Worm (Caenorhabditis elegans) whole organism, young adult: ENCODE measurements around the gene C45H4.21.

Source experiments
- attf-3 ChIP-seq: fragments of 200-800 bp; sonication (Bioruptor generic); conservative IDR thresholded peaks from 2 replicates; pipeline ENCODE4 v1.3.6; 2022; ENCODE audit warnings: missing genetic modification reagents, missing genetic modification characterization, missing compliant biosample characterization
- madf-8 ChIP-seq: fragments of 200-800 bp; sonication (Bioruptor generic); conservative IDR thresholded peaks from 2 replicates; pipeline ENCODE4 v1.3.6; 2022; ENCODE audit warnings: missing genetic modification reagents, missing genetic modification characterization, missing compliant biosample characterization
- sdz-38 ChIP-seq: sonication (generic microtip); optimal IDR thresholded peaks from 2 replicates; lab custom pipeline; 2016; ENCODE audit warnings: missing genotype, missing genetic modification characterization, missing compliant biosample characterization

DNA sequence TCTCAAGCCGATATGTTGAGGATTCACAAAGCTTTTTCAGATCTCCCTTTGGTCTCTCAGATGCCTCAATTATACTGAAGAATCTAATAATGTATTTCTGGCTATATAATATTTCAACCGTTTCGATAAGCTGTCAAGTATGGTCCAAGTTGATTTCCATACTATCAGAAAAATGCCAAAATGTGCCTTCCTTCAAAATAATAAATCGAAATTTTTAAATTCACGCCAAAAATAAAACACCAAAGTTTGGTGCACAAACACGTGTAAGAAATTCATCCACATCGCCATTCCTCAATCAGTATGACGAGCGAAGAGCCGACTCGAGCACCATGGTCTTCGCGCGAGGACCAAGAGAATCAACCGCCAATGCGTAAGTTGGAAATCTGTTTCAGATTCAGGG lies 29.8 kb downstream of the C45H4.21 start, which contains the start of gene F22F7.11:
- TF ChIP-seq madf-8 (GFP tag; lab: Robert Waterston, UW), result no peak
- no peak for TF ChIP-seq sdz-38 (tag; lab: Kevin White, UChicago)
- TF ChIP-seq attf-3 (GFP tag; lab: Robert Waterston, UW), result no peak
